Worm (Caenorhabditis elegans) whole organism, L1 larva: ENCODE results near the gene abt-4.

ENCODE experiments used
- ama-1 ChIP-seq: fragments of 150-350 bp; optimal IDR thresholded peaks from 2 replicates; lab custom pipeline; 2014
- fos-1 ChIP-seq: fragments of 150-350 bp; optimal IDR thresholded peaks from 2 replicates; lab custom pipeline; 2014; ENCODE audit warnings: missing biosample characterization, missing genetic modification characterization
- lir-3 ChIP-seq: sonication (generic microtip); optimal IDR thresholded peaks from 2 replicates; lab custom pipeline; 2016; ENCODE audit warnings: mild to moderate bottlenecking, missing genetic modification characterization, moderate library complexity, missing compliant biosample characterization; ENCODE audit not compliant: poor library complexity
- nhr-12 ChIP-seq: sonication (generic microtip); optimal IDR thresholded peaks from 2 replicates; lab custom pipeline; 2017; ENCODE audit warnings: missing biosample characterization, missing genetic modification characterization

DNA sequence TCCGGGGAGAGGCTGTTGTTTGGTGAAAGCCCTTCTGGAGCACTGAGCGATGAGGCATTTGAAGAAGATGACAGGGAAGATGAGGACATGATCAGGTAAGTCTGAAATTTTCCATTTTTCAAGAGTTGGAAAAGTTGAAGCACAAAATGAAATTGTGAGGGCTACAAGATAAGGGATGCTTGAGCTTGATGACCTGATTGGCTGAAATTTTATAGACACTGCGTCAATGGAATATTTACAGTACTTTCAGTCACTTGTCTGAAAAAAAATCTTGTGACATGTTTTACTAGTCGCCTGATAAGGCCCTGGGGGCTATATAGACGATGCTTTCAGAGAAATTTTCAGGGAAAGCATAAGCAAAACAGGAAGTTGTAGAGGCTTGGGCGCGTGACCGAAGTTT is 5.8 kb upstream of the abt-4 start, which contains the start of gene dmd-8:
- TF ChIP-seq ama-1 (lab: Kevin White, UChicago) (no peak), nhr-12 (tag; lab: Kevin White, UChicago) (no peak), fos-1 (tag; lab: Kevin White, UChicago) (no peak), lir-3 (tag; lab: Kevin White, UChicago) (no peak)
